Worm (Caenorhabditis elegans): ENCODE measurements around the gene Y38F1A.1.

DNA sequence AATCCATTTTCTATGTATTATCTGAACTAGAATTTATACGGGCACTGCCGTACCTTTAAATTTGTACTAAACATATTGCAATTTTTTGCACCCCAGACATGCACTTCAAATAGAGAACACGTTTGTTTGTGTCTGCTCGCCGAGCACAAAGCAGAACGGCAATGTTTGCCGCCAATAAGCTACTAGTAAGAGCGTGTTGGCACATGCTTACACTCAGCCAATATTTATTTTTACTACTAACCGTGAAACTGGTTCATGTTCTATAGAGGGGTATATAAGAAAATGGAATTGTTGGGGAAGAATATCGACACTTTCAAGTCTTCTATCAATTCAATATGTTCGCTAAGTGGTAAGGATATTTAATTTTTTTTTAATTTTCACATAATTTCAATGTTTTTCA, 47.5 kb downstream of the Y38F1A.1 start, which contains the start of gene nspb-11:
- no peak for TF ChIP-seq pqm-1 (tag; optimal IDR thresholded peaks at IDR 0.05)
- TF ChIP-seq ceh-82 (tag; optimal IDR thresholded peaks at IDR 0.05): no peak
- no peak for TF ChIP-seq nhr-11 (tag; optimal IDR thresholded peaks at IDR 0.05)
- TF ChIP-seq sox-4 (tag; optimal IDR thresholded peaks at IDR 0.05): no peak
- no peak for TF ChIP-seq C16A3.4 (tag; optimal IDR thresholded peaks at IDR 0.05)
- no peak for TF ChIP-seq unc-30 (tag; optimal IDR thresholded peaks at IDR 0.05)
- no peak for TF ChIP-seq xbp-1 (tag; optimal IDR thresholded peaks at IDR 0.05)
- no peak for TF ChIP-seq lin-13 (GFP tag; optimal IDR thresholded peaks at IDR 0.05)
- no peak for TF ChIP-seq fkh-10 (GFP tag; optimal IDR thresholded peaks at IDR 0.05)
- TF ChIP-seq nhr-237 (tag; optimal IDR thresholded peaks at IDR 0.05): no peak
- TF ChIP-seq aha-1 (tag; optimal IDR thresholded peaks at IDR 0.05): no peak
- no peak for TF ChIP-seq hlh-17 (GFP tag; optimal IDR thresholded peaks at IDR 0.05; ENCODE audit: borderline replicate concordance)

All from whole organism, L1 larva.